Worm (Caenorhabditis elegans) whole organism, young adult: ENCODE measurements around the gene sulp-3.

ENCODE experiments used
- cebp-1 ChIP-seq, 2 experiments: fragments of 200-800 bp in 1 of 2; sonication (Bioruptor generic) in 1 of 2; sonication (generic microtip) in 1 of 2; IDR thresholded peaks in 1 of 2; optimal IDR thresholded peaks in 1 of 2; 2 replicates each; pipeline versions ENCODE4 v1.3.6 to Lab custom; 2017 to 2022; ENCODE audit warnings: missing compliant biosample characterization in 2 of 2, missing genetic modification characterization in 2 of 2, mild to moderate bottlenecking in 1 of 2, missing genetic modification reagents in 1 of 2, moderate library complexity in 1 of 2
- egrh-3 ChIP-seq: fragments of 200-800 bp; sonication (Bioruptor generic); IDR thresholded peaks from 2 replicates; pipeline ENCODE4 v1.3.6; 2022; ENCODE audit warnings: missing genetic modification reagents, missing genetic modification characterization, missing compliant biosample characterization
- let-526 ChIP-seq: fragments of 200-800 bp; sonication (Bioruptor generic); IDR thresholded peaks from 2 replicates; pipeline ENCODE4 v1.3.6; 2022; ENCODE audit warnings: missing genetic modification reagents, missing genetic modification characterization, missing compliant biosample characterization
- lin-35 ChIP-seq, 3 experiments: fragments of 150-350 bp in 2 of 3; sonication (generic microtip) in 1 of 3; optimal IDR thresholded peaks; 2 replicates each; lab custom pipeline; 2014 to 2018; ENCODE audit warnings: missing biosample characterization in 3 of 3, missing genetic modification characterization in 3 of 3, missing genetic modification reagents in 3 of 3
- nhr-179 ChIP-seq: sonication (generic microtip); optimal IDR thresholded peaks from 2 replicates; lab custom pipeline; 2016; ENCODE audit warnings: mild to moderate bottlenecking, missing genetic modification characterization, missing compliant biosample characterization
- pbrm-1 ChIP-seq: fragments of 200-800 bp; sonication (Bioruptor generic); IDR thresholded peaks from 2 replicates; pipeline ENCODE4 v1.3.6; 2022; ENCODE audit warnings: missing genetic modification reagents, missing genetic modification characterization, missing compliant biosample characterization
- pha-4 ChIP-seq: fragments of 150-350 bp; sonication (generic microtip); optimal IDR thresholded peaks from 2 replicates; lab custom pipeline; 2014; ENCODE audit warnings: missing biosample characterization, missing genetic modification reagents, missing genetic modification characterization
- ztf-18 ChIP-seq: sonication (generic microtip); optimal IDR thresholded peaks from 2 replicates; lab custom pipeline; 2016; ENCODE audit warnings: missing genotype, mild to moderate bottlenecking, missing genetic modification characterization, missing compliant biosample characterization

- TF ChIP-seq egrh-3, result no peak
- no peak for TF ChIP-seq pbrm-1 (GFP tag; lab: Robert Waterston, UW)
- no peak for TF ChIP-seq let-526
- TF ChIP-seq ztf-18, result no peak
- TF ChIP-seq cebp-1 (GFP tag; IDR thresholded peaks at IDR 0.05; lab: Robert Waterston, UW), result no peak
- TF ChIP-seq cebp-1 (tag; optimal IDR thresholded peaks at IDR 0.05; lab: Kevin White, UChicago), result no peak
- TF ChIP-seq lin-35 (GFP tag; optimal IDR thresholded peaks at IDR 0.05; lab: Kevin White, UChicago), result no peak
- no peak for TF ChIP-seq pha-4
- TF ChIP-seq nhr-179, result no peak
Measured at ce11 chrX:8421594-8421993, 13.4 kb upstream of the sulp-3 start.
